Worm (Caenorhabditis elegans) whole organism, L2 larva: Measurements from ENCODE around the gene srh-129.

Experiments
- F13H6.1 ChIP-seq: sonication (generic microtip); optimal IDR thresholded peaks from 2 replicates; lab custom pipeline; 2016; ENCODE audit warnings: missing genetic modification characterization, missing compliant biosample characterization
- R02D3.7 ChIP-seq: fragments of 150-350 bp; optimal IDR thresholded peaks from 2 replicates; lab custom pipeline; 2014; ENCODE audit warnings: missing biosample characterization, missing genetic modification characterization
- fos-1 ChIP-seq: fragments of 150-350 bp; optimal IDR thresholded peaks from 2 replicates; lab custom pipeline; 2014; ENCODE audit warnings: missing biosample characterization, missing genetic modification characterization
- unc-55 ChIP-seq: fragments of 150-350 bp; sonication (generic microtip); optimal IDR thresholded peaks from 3 replicates; lab custom pipeline; 2014; ENCODE audit warnings: missing biosample characterization, missing genetic modification reagents, missing genetic modification characterization

DNA sequence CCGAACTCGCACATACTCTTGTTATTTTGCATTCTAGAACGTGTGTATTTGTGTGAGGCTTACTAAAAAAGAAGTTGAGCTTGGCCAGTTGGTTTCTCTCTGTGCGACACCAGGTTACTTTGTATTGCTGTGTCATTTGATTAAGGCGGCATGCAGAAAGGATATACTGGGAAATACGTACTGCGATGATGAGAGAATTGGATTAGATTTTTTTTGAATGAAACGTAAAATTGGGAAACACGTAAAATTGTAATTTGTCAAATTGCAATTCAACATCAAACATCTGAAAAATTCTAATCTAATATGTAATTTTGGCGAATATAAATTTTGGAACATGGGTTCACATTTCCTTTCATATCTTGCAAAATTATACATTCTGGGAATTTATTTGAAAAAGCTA, at the start of gene srh-129:
- TF ChIP-seq unc-55 (GFP tag; lab: Kevin White, UChicago) (no peak), F13H6.1 (no peak), fos-1 (tag; lab: Kevin White, UChicago) (no peak), R02D3.7 (tag; lab: Kevin White, UChicago) (no peak)
